Worm (Caenorhabditis elegans) whole organism, L4 larva: ENCODE results near the gene F53F8.7.

Experiments used
- F37D6.2 ChIP-seq: sonication (generic microtip); optimal IDR thresholded peaks from 2 replicates; lab custom pipeline; 2016; ENCODE audit warnings: mild to moderate bottlenecking, missing genetic modification characterization, missing compliant biosample characterization
- F49E8.2 ChIP-seq: sonication (generic microtip); optimal IDR thresholded peaks from 2 replicates; lab custom pipeline; 2016; ENCODE audit warnings: missing compliant biosample characterization, mild to moderate bottlenecking, missing genetic modification characterization, borderline replicate concordance
- R02D3.7 ChIP-seq: fragments of 150-350 bp; sonication (generic microtip); optimal IDR thresholded peaks from 3 replicates; lab custom pipeline; 2014; ENCODE audit warnings: missing biosample characterization, missing genetic modification characterization
- T20F7.1 ChIP-seq: fragments of 200-800 bp; sonication (Bioruptor generic); optimal IDR thresholded peaks from 2 replicates; lab custom pipeline; 2018; ENCODE audit warnings: mild to moderate bottlenecking, missing genetic modification characterization, missing compliant biosample characterization
- Y105C5A.15 ChIP-seq: fragments of 200-800 bp; sonication (Bioruptor generic); IDR thresholded peaks from 2 replicates; pipeline ENCODE4 v1.3.6; 2022; ENCODE audit warnings: missing genetic modification characterization, missing compliant biosample characterization
- Y48G9A.11 ChIP-seq: fragments of 200-800 bp; sonication (Bioruptor generic); IDR thresholded peaks from 2 replicates; pipeline ENCODE4 v1.3.6; 2022; ENCODE audit warnings: missing genetic modification reagents, missing genetic modification characterization, missing compliant biosample characterization
- aly-2 ChIP-seq: sonication (generic microtip); optimal IDR thresholded peaks from 2 replicates; lab custom pipeline; 2018; ENCODE audit warnings: missing biosample characterization, missing genetic modification characterization
- arid-1 ChIP-seq: fragments of 200-800 bp; sonication (Bioruptor generic); conservative IDR thresholded peaks from 2 replicates; pipeline ENCODE4 v1.3.6; 2022; ENCODE audit warnings: missing genetic modification reagents, missing genetic modification characterization, missing compliant biosample characterization
- ceh-28 ChIP-seq: fragments of 150-350 bp; optimal IDR thresholded peaks from 2 replicates; lab custom pipeline; 2014; ENCODE audit warnings: missing biosample characterization, missing genetic modification reagents, missing genetic modification characterization
- ceh-32 ChIP-seq: sonication (generic microtip); optimal IDR thresholded peaks from 2 replicates; lab custom pipeline; 2016; ENCODE audit warnings: mild to moderate bottlenecking, missing genetic modification characterization, missing compliant biosample characterization; ENCODE audit not compliant: poor library complexity
- ces-1 ChIP-seq: fragments of 150-350 bp; sonication (generic microtip); optimal IDR thresholded peaks from 4 replicates; lab custom pipeline; 2014; ENCODE audit warnings: missing biosample characterization, missing genetic modification reagents, missing genetic modification characterization
- ctbp-1 ChIP-seq: fragments of 200-800 bp; sonication (Bioruptor generic); IDR thresholded peaks from 2 replicates; pipeline ENCODE4 v1.3.6; 2022; ENCODE audit warnings: missing genetic modification reagents, missing genetic modification characterization, missing compliant biosample characterization
- daf-16 ChIP-seq, 3 experiments: sonication (generic microtip); optimal IDR thresholded peaks; 2 replicates each; lab custom pipeline; 2016 to 2017; ENCODE audit warnings: missing genetic modification characterization in 3 of 3, missing genetic modification reagents in 3 of 3, mild to moderate bottlenecking in 2 of 3, missing compliant biosample characterization in 2 of 3, missing biosample characterization in 1 of 3, moderate library complexity in 1 of 3
- daf-19 ChIP-seq: fragments of 200-800 bp; sonication (Bioruptor generic); conservative IDR thresholded peaks from 2 replicates; pipeline ENCODE4 v1.3.6; 2022; ENCODE audit warnings: missing genetic modification characterization, missing compliant biosample characterization
- dmd-9 ChIP-seq: fragments of 200-800 bp; sonication (Bioruptor generic); IDR thresholded peaks from 2 replicates; pipeline ENCODE4 v1.3.6; 2022; ENCODE audit warnings: missing genetic modification reagents, missing genetic modification characterization, missing compliant biosample characterization
- egl-27 ChIP-seq: sonication (generic microtip); optimal IDR thresholded peaks from 3 replicates; lab custom pipeline; 2017; ENCODE audit warnings: missing biosample characterization, missing genetic modification reagents, missing genetic modification characterization
- gei-8 ChIP-seq: fragments of 200-800 bp; sonication (Bioruptor generic); optimal IDR thresholded peaks from 2 replicates; lab custom pipeline; 2018; ENCODE audit warnings: mild to moderate bottlenecking, missing genetic modification characterization, missing compliant biosample characterization
- hif-1 ChIP-seq, 2 experiments: sonication (generic microtip); optimal IDR thresholded peaks; 2 replicates each; lab custom pipeline; 2016 to 2017; ENCODE audit warnings: missing compliant biosample characterization in 2 of 2, missing genetic modification characterization in 2 of 2, missing genetic modification reagents in 2 of 2, missing genotype in 2 of 2, mild to moderate bottlenecking in 1 of 2
- hmg-1.1 ChIP-seq: fragments of 200-800 bp; sonication (Bioruptor generic); IDR thresholded peaks from 2 replicates; pipeline ENCODE4 v1.3.6; 2022; ENCODE audit warnings: missing genetic modification reagents, missing genetic modification characterization, missing compliant biosample characterization
- lin-1 ChIP-seq: fragments of 200-800 bp; sonication (Bioruptor generic); IDR thresholded peaks from 2 replicates; pipeline ENCODE4 v1.3.6; 2022; ENCODE audit warnings: missing genetic modification reagents, missing genetic modification characterization, missing compliant biosample characterization
- lin-13 ChIP-seq: fragments of 150-350 bp; optimal IDR thresholded peaks from 2 replicates; lab custom pipeline; 2014; ENCODE audit warnings: missing biosample characterization, missing genetic modification reagents, missing genetic modification characterization
- lin-29 ChIP-seq: fragments of 200-800 bp; sonication (Bioruptor generic); IDR thresholded peaks from 2 replicates; pipeline ENCODE4 v1.3.6; 2022; ENCODE audit warnings: missing genetic modification reagents, missing genetic modification characterization, missing compliant biosample characterization
- lsy-2 ChIP-seq, 2 experiments: fragments of 150-350 bp in 1 of 2; sonication (generic microtip) in 1 of 2; optimal IDR thresholded peaks; 2 replicates each; lab custom pipeline; 2014 to 2017; ENCODE audit warnings: missing biosample characterization in 2 of 2, missing genetic modification characterization in 2 of 2
- madf-5 ChIP-seq, 2 experiments: fragments of 200-800 bp; sonication (Bioruptor generic); IDR thresholded peaks; 2 replicates each; pipeline ENCODE4 v1.3.6; 2022; ENCODE audit warnings: missing compliant biosample characterization in 2 of 2, missing genetic modification characterization in 2 of 2
- mdt-29 ChIP-seq: fragments of 200-800 bp; sonication (Bioruptor generic); IDR thresholded peaks from 2 replicates; pipeline ENCODE4 v1.3.6; 2022; ENCODE audit warnings: missing genetic modification reagents, missing genetic modification characterization, missing compliant biosample characterization
- mep-1 ChIP-seq: fragments of 150-350 bp; sonication (generic microtip); optimal IDR thresholded peaks from 3 replicates; lab custom pipeline; 2014; ENCODE audit warnings: missing biosample characterization, missing genetic modification characterization
- mes-2 ChIP-seq: sonication (generic microtip); optimal IDR thresholded peaks from 2 replicates; lab custom pipeline; 2016; ENCODE audit warnings: missing genotype, mild to moderate bottlenecking, missing genetic modification characterization, missing compliant biosample characterization; ENCODE audit not compliant: poor library complexity, severe bottlenecking
- nhr-102 ChIP-seq: sonication (generic microtip); optimal IDR thresholded peaks from 2 replicates; lab custom pipeline; 2016; ENCODE audit warnings: mild to moderate bottlenecking, missing genetic modification characterization, moderate library complexity, missing compliant biosample characterization
- nhr-11 ChIP-seq: fragments of 150-350 bp; optimal IDR thresholded peaks from 2 replicates; lab custom pipeline; 2014; ENCODE audit warnings: missing biosample characterization, missing genetic modification characterization
- nhr-111 ChIP-seq: fragments of 200-800 bp; sonication (Bioruptor generic); optimal IDR thresholded peaks from 2 replicates; lab custom pipeline; 2018; ENCODE audit warnings: mild to moderate bottlenecking, missing genetic modification characterization, missing compliant biosample characterization
- nhr-237 ChIP-seq: sonication (generic microtip); optimal IDR thresholded peaks from 2 replicates; lab custom pipeline; 2017; ENCODE audit warnings: missing biosample characterization, missing genetic modification characterization
- nhr-42 ChIP-seq: fragments of 200-800 bp; sonication (Bioruptor generic); IDR thresholded peaks from 2 replicates; pipeline ENCODE4 v1.3.6; 2022; ENCODE audit warnings: missing genetic modification characterization, missing compliant biosample characterization
- php-3 ChIP-seq: fragments of 200-800 bp; sonication (Bioruptor generic); IDR thresholded peaks from 2 replicates; pipeline ENCODE4 v1.3.6; 2022; ENCODE audit warnings: missing genetic modification reagents, missing genetic modification characterization, missing compliant biosample characterization
- pqm-1 ChIP-seq: sonication (generic microtip); optimal IDR thresholded peaks from 2 replicates; lab custom pipeline; 2017; ENCODE audit warnings: missing biosample characterization, missing genetic modification characterization
- rbr-2 ChIP-seq: sonication (generic microtip); optimal IDR thresholded peaks from 2 replicates; lab custom pipeline; 2016; ENCODE audit warnings: missing genotype, missing genetic modification characterization, missing compliant biosample characterization
- saeg-2 ChIP-seq: fragments of 200-800 bp; sonication (Bioruptor generic); IDR thresholded peaks from 2 replicates; pipeline ENCODE4 v1.3.6; 2022; ENCODE audit warnings: missing genetic modification reagents, missing genetic modification characterization, missing compliant biosample characterization
- sdz-12 ChIP-seq: fragments of 200-800 bp; sonication (Bioruptor generic); optimal IDR thresholded peaks from 2 replicates; lab custom pipeline; 2018; ENCODE audit warnings: mild to moderate bottlenecking, missing genetic modification characterization, missing compliant biosample characterization
- snpc-1.2 ChIP-seq: fragments of 200-800 bp; sonication (Bioruptor generic); IDR thresholded peaks from 2 replicates; pipeline ENCODE4 v1.3.6; 2022; ENCODE audit warnings: missing genetic modification reagents, missing genetic modification characterization, missing compliant biosample characterization
- snpc-4 ChIP-seq: fragments of 150-350 bp; optimal IDR thresholded peaks from 2 replicates; lab custom pipeline; 2014; ENCODE audit warnings: missing biosample characterization, missing genetic modification characterization
- spr-1 ChIP-seq: sonication (generic microtip); optimal IDR thresholded peaks from 2 replicates; lab custom pipeline; 2016; ENCODE audit warnings: mild to moderate bottlenecking, missing genetic modification characterization, missing compliant biosample characterization
- spr-3 ChIP-seq: fragments of 200-800 bp; sonication (Bioruptor generic); optimal IDR thresholded peaks from 2 replicates; lab custom pipeline; 2018; ENCODE audit warnings: mild to moderate bottlenecking, missing genetic modification characterization, missing compliant biosample characterization
- tag-97 ChIP-seq: fragments of 200-800 bp; sonication (Bioruptor generic); IDR thresholded peaks from 2 replicates; pipeline ENCODE4 v1.3.6; 2022; ENCODE audit warnings: missing genetic modification characterization, missing compliant biosample characterization
- tra-1 ChIP-seq: fragments of 200-800 bp; sonication (Bioruptor generic); IDR thresholded peaks from 2 replicates; pipeline ENCODE4 v1.3.6; 2022; ENCODE audit warnings: missing genetic modification reagents, missing genetic modification characterization, missing compliant biosample characterization
- zfp-2 ChIP-seq: sonication (generic microtip); optimal IDR thresholded peaks from 2 replicates; lab custom pipeline; 2016; ENCODE audit warnings: mild to moderate bottlenecking, missing genetic modification characterization, missing compliant biosample characterization
- zip-11 ChIP-seq: fragments of 200-800 bp; sonication (Bioruptor generic); IDR thresholded peaks from 2 replicates; pipeline ENCODE4 v1.3.6; 2022; ENCODE audit warnings: missing genetic modification characterization, missing compliant biosample characterization

F53F8.7 gene

ce11 chrV:20703998-20704572, 5.9 kb upstream of the F53F8.7 start, which contains the start of the genes F53F8.5 and F53F8.6 (continued):
- TF ChIP-seq tag-97 (GFP tag; lab: Robert Waterston, UW): no peak
- TF ChIP-seq daf-19 (GFP tag; lab: Robert Waterston, UW): no peak
- TF ChIP-seq ceh-32 (tag; lab: Kevin White, UChicago): no peak
- TF ChIP-seq mes-2 (tag; lab: Kevin White, UChicago): peak; percentile 74
- no peak for TF ChIP-seq lin-1
- TF ChIP-seq spr-1 (tag; lab: Kevin White, UChicago): no peak
- no peak for TF ChIP-seq lin-29 (GFP tag; lab: Robert Waterston, UW)
- TF ChIP-seq nhr-42 (GFP tag; lab: Robert Waterston, UW): no peak
- TF ChIP-seq aly-2 (tag; lab: Kevin White, UChicago): no peak
- no peak for TF ChIP-seq sdz-12 (GFP tag; lab: Kevin White, UChicago)
- peak in 1 of 2 experiments; percentile 66 for TF ChIP-seq lsy-2 (tag; optimal IDR thresholded peaks at IDR 0.05; lab: Kevin White, UChicago)
- TF ChIP-seq nhr-111 (GFP tag; lab: Kevin White, UChicago): no peak
- no peak for TF ChIP-seq F49E8.2 (tag; lab: Kevin White, UChicago)
- no peak for TF ChIP-seq saeg-2
- TF ChIP-seq lin-13: no peak
- no peak for TF ChIP-seq tra-1
- peak; percentile 31; the same call in 1 of the 2 replicates for TF ChIP-seq hmg-1.1 (GFP tag; lab: Robert Waterston, UW)
- no peak for TF ChIP-seq dmd-9 (GFP tag; lab: Robert Waterston, UW)
- peak; percentile 27 for TF ChIP-seq mep-1 (tag; lab: Kevin White, UChicago)
- no peak for TF ChIP-seq php-3 (GFP tag; lab: Robert Waterston, UW)
- TF ChIP-seq T20F7.1 (GFP tag; lab: Kevin White, UChicago): peak; percentile 96
- TF ChIP-seq daf-16 (GFP tag; optimal IDR thresholded peaks at IDR 0.05; lab: Kevin White, UChicago): no peak
- no peak for TF ChIP-seq daf-16 (tag; optimal IDR thresholded peaks at IDR 0.05; lab: Kevin White, UChicago)
- TF ChIP-seq gei-8: no peak
- TF ChIP-seq snpc-1.2 (GFP tag; lab: Robert Waterston, UW): no peak
- TF ChIP-seq nhr-11: no peak
- TF ChIP-seq ces-1 (GFP tag; lab: Kevin White, UChicago): peak; percentile 12

ce11 chrV:20698837-20699236, 671 bp upstream of the F53F8.7 start:
- TF ChIP-seq F49E8.2 (tag; lab: Kevin White, UChicago) (peak; percentile 18), Y48G9A.11 (GFP tag; lab: Robert Waterston, UW) (peak; percentile 9; the same call in 1 of the 2 replicates), snpc-4 (tag; lab: Kevin White, UChicago) (peak; percentile 23)

- TF ChIP-seq nhr-102 (tag; lab: Kevin White, UChicago) (no peak), spr-3 (GFP tag; lab: Kevin White, UChicago) (peak; percentile 36), rbr-2 (tag; lab: Kevin White, UChicago) (peak; percentile 56), lin-29 (GFP tag; lab: Robert Waterston, UW) (0 out of 2 replicates have a peak, but pooled peaks have one; percentile 54), T20F7.1 (GFP tag; lab: Kevin White, UChicago) (peak; percentile 41), F37D6.2 (tag; lab: Kevin White, UChicago) (no peak), pqm-1 (tag; lab: Kevin White, UChicago) (no peak), ceh-28 (no peak), hif-1 (tag; optimal IDR thresholded peaks at IDR 0.05; lab: Kevin White, UChicago) (peak in 1 of 2 experiments; percentile 8), mdt-29 (GFP tag; lab: Robert Waterston, UW) (peak; percentile 66), Y105C5A.15 (GFP tag; lab: Robert Waterston, UW) (peak; percentile 86), lin-1 (peak; percentile 81), Y48G9A.11 (GFP tag; lab: Robert Waterston, UW) (peak; percentile 80), aly-2 (tag; lab: Kevin White, UChicago) (no peak), arid-1 (GFP tag; lab: Robert Waterston, UW) (peak; percentile 85), nhr-237 (tag; lab: Kevin White, UChicago) (no peak), R02D3.7 (tag; lab: Kevin White, UChicago) (no peak), zfp-2 (peak; percentile 11), mep-1 (tag; lab: Kevin White, UChicago) (peak; percentile 59), egl-27 (tag; lab: Kevin White, UChicago) (no peak), ceh-32 (tag; lab: Kevin White, UChicago) (no peak), madf-5 (GFP tag; IDR thresholded peaks at IDR 0.05; lab: Robert Waterston, UW) (peak; percentile 83 to 92; a peak in 3 of 4 replicates), zip-11 (GFP tag; lab: Robert Waterston, UW) (0 out of 2 replicates have a peak, but pooled peaks have one; percentile 66), ctbp-1 (GFP tag; lab: Robert Waterston, UW) (peak; percentile 70), tag-97 (GFP tag; lab: Robert Waterston, UW) (no peak)
Observed at ce11 chrV:20693968-20694367, 4.2 kb downstream of the F53F8.7 start.
